Worm (Caenorhabditis elegans) whole organism, L4 larva: ENCODE measurements around the gene meg-4.
A peak's percentile ranks its signal among the peaks of the same experiment; 100 is the strongest.

Experiments
- D1046.2 ChIP-seq: fragments of 200-800 bp; sonication (Bioruptor generic); IDR thresholded peaks from 2 replicates; pipeline ENCODE4 v1.3.6; 2022; ENCODE audit warnings: missing genetic modification characterization, missing compliant biosample characterization
- T26A8.4 ChIP-seq: fragments of 200-800 bp; sonication (Bioruptor generic); IDR thresholded peaks from 2 replicates; pipeline ENCODE4 v1.3.6; 2022; ENCODE audit warnings: missing genetic modification characterization, missing compliant biosample characterization
- Y105C5A.15 ChIP-seq: fragments of 200-800 bp; sonication (Bioruptor generic); IDR thresholded peaks from 2 replicates; pipeline ENCODE4 v1.3.6; 2022; ENCODE audit warnings: missing genetic modification characterization, missing compliant biosample characterization
- aha-1 ChIP-seq: fragments of 150-350 bp; peaks from one replicate; lab custom pipeline; 2014; ENCODE audit warnings: missing biosample characterization, missing genetic modification characterization
- aly-2 ChIP-seq: sonication (generic microtip); optimal IDR thresholded peaks from 2 replicates; lab custom pipeline; 2018; ENCODE audit warnings: missing biosample characterization, missing genetic modification characterization
- ama-1 ChIP-seq: fragments of 150-350 bp; optimal IDR thresholded peaks from 2 replicates; lab custom pipeline; 2014; ENCODE audit warnings: inconsistent platforms, mixed read lengths
- ceh-28 ChIP-seq: fragments of 150-350 bp; optimal IDR thresholded peaks from 2 replicates; lab custom pipeline; 2014; ENCODE audit warnings: missing biosample characterization, missing genetic modification reagents, missing genetic modification characterization
- ceh-62 ChIP-seq: sonication (generic microtip); optimal IDR thresholded peaks from 2 replicates; lab custom pipeline; 2017; ENCODE audit warnings: missing biosample characterization, missing genetic modification characterization
- cey-2 ChIP-seq: sonication (generic microtip); optimal IDR thresholded peaks from 3 replicates; lab custom pipeline; 2017; ENCODE audit warnings: missing genetic modification characterization, mild to moderate bottlenecking, missing compliant biosample characterization, antibody characterized with exemption, borderline replicate concordance; ENCODE audit not compliant: insufficient read depth
- daf-12 ChIP-seq: fragments of 150-350 bp; optimal IDR thresholded peaks from 2 replicates; lab custom pipeline; 2014; ENCODE audit warnings: missing biosample characterization, missing genetic modification reagents, missing genetic modification characterization
- daf-19 ChIP-seq: fragments of 200-800 bp; sonication (Bioruptor generic); conservative IDR thresholded peaks from 2 replicates; pipeline ENCODE4 v1.3.6; 2022; ENCODE audit warnings: missing genetic modification characterization, missing compliant biosample characterization
- dmd-6 ChIP-seq: fragments of 200-800 bp; sonication (Bioruptor generic); IDR thresholded peaks from 2 replicates; pipeline ENCODE4 v1.3.6; 2022; ENCODE audit warnings: missing genetic modification reagents, missing genetic modification characterization, missing compliant biosample characterization
- dve-1 ChIP-seq: sonication (generic microtip); optimal IDR thresholded peaks from 2 replicates; lab custom pipeline; 2017; ENCODE audit warnings: antibody characterized with exemption, mild to moderate bottlenecking, missing genetic modification characterization, missing compliant biosample characterization; ENCODE audit not compliant: insufficient read depth
- egl-43 ChIP-seq: fragments of 200-800 bp; sonication (Bioruptor generic); IDR thresholded peaks from 2 replicates; pipeline ENCODE4 v1.3.6; 2022; ENCODE audit warnings: missing genetic modification reagents, missing genetic modification characterization, missing compliant biosample characterization
- hmg-1.1 ChIP-seq: fragments of 200-800 bp; sonication (Bioruptor generic); IDR thresholded peaks from 2 replicates; pipeline ENCODE4 v1.3.6; 2022; ENCODE audit warnings: missing genetic modification reagents, missing genetic modification characterization, missing compliant biosample characterization
- jun-1 ChIP-seq: fragments of 150-350 bp; optimal IDR thresholded peaks from 2 replicates; lab custom pipeline; 2014; ENCODE audit warnings: missing biosample characterization, missing genetic modification reagents, missing genetic modification characterization
- lim-7 ChIP-seq: fragments of 200-800 bp; sonication (Bioruptor generic); IDR thresholded peaks from 2 replicates; pipeline ENCODE4 v1.3.6; 2022; ENCODE audit warnings: missing genetic modification characterization, missing compliant biosample characterization
- lin-13 ChIP-seq: fragments of 150-350 bp; optimal IDR thresholded peaks from 2 replicates; lab custom pipeline; 2014; ENCODE audit warnings: missing biosample characterization, missing genetic modification reagents, missing genetic modification characterization
- lin-39 ChIP-seq: fragments of 150-350 bp; optimal IDR thresholded peaks from 2 replicates; lab custom pipeline; 2014; ENCODE audit warnings: missing biosample characterization, missing genetic modification reagents, missing genetic modification characterization
- lir-3 ChIP-seq: sonication (generic microtip); optimal IDR thresholded peaks from 2 replicates; lab custom pipeline; 2016; ENCODE audit warnings: mild to moderate bottlenecking, missing genetic modification characterization, missing compliant biosample characterization
- lsy-2 ChIP-seq, 2 experiments: fragments of 150-350 bp in 1 of 2; sonication (generic microtip) in 1 of 2; optimal IDR thresholded peaks; 2 replicates each; lab custom pipeline; 2014 to 2017; ENCODE audit warnings: missing biosample characterization in 2 of 2, missing genetic modification characterization in 2 of 2
- madf-9 ChIP-seq: fragments of 200-800 bp; sonication (Bioruptor generic); conservative IDR thresholded peaks from 2 replicates; pipeline ENCODE4 v1.3.6; 2022; ENCODE audit warnings: missing genetic modification reagents, missing genetic modification characterization, missing compliant biosample characterization
- mdl-1 ChIP-seq, 2 experiments: fragments of 150-350 bp in 1 of 2; sonication (generic microtip) in 1 of 2; optimal IDR thresholded peaks; 2 replicates each; lab custom pipeline; 2014 to 2017; ENCODE audit warnings: missing biosample characterization in 2 of 2, missing genetic modification characterization in 2 of 2
- mep-1 ChIP-seq: fragments of 150-350 bp; sonication (generic microtip); optimal IDR thresholded peaks from 3 replicates; lab custom pipeline; 2014; ENCODE audit warnings: missing biosample characterization, missing genetic modification characterization
- snpc-1.2 ChIP-seq: fragments of 200-800 bp; sonication (Bioruptor generic); IDR thresholded peaks from 2 replicates; pipeline ENCODE4 v1.3.6; 2022; ENCODE audit warnings: missing genetic modification reagents, missing genetic modification characterization, missing compliant biosample characterization
- unc-62 ChIP-seq, 3 experiments: fragments of 150-350 bp in 1 of 3; sonication (generic microtip); optimal IDR thresholded peaks in 2 of 3; peaks in 1 of 3; 1 replicate in 1 of 3; 2 replicates in 2 of 3; lab custom pipeline; 2014 to 2017; ENCODE audit warnings: missing biosample characterization in 3 of 3, missing genetic modification characterization in 3 of 3, missing genetic modification reagents in 3 of 3, missing genotype in 1 of 3
- zip-2 ChIP-seq: fragments of 150-350 bp; optimal IDR thresholded peaks from 2 replicates; lab custom pipeline; 2014; ENCODE audit warnings: missing biosample characterization, missing genetic modification characterization
- ztf-7 ChIP-seq: fragments of 150-350 bp; optimal IDR thresholded peaks from 2 replicates; lab custom pipeline; 2014; ENCODE audit warnings: missing biosample characterization, missing genetic modification characterization

meg-4 gene

DNA sequence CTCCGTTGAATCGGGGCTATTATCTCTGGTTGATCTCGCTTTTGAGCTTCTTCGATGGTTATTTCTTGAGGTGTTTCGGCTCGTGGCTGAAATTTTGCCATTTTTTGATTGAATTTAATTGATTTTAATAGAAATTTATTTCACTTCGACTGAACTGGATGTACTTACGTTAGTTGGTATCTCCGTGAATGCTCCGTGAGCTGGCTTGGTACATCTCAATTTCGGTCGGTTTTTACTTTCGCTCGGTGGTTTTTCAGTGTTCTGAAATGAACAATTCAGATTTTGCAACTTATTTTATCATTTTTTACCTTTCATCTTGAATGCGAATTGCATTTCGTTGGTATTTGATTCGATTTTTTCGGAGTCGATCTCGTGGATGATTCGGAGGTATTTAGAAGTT is 17.8 kb upstream of the meg-4 start, which contains the start of gene R09H3.2:
Gene R09H3.2, minus strand, starts transcription at position 101 of the 400 bp plus-strand sequence.
- TF ChIP-seq hmg-1.1 (GFP tag; lab: Robert Waterston, UW) = no peak

DNA sequence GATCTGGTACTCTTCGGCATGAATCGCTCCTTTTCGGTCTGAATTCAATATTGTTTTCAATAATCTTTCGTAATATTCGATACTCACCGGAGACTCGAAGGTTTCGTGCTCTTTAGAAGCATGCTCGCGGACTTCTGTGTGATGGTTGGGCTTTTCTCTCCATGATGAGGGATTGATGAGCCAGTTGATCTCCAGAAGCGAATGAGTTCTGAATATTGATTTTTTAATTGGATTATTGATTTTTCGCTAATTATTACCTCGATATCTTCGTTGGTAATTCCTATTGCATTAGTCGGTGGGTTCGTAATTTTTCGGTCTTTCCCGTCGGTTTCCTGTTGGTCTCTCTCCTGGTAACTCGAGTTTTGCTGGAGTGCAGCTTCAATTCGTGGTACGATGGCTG is 15.7 kb upstream of the meg-4 start:
- TF ChIP-seq Y105C5A.15 (GFP tag; lab: Robert Waterston, UW) = no peak
- peak in 1 of 2 experiments; percentile 82 for TF ChIP-seq unc-62 (GFP tag; optimal IDR thresholded peaks at IDR 0.05 in 1 of 2; lab: Kevin White, UChicago)
- no peak for TF ChIP-seq unc-62 (tag; optimal IDR thresholded peaks at IDR 0.05; lab: Kevin White, UChicago)
- no peak for TF ChIP-seq daf-19 (GFP tag; lab: Robert Waterston, UW)
- peak; percentile 63 for TF ChIP-seq ceh-28
- TF ChIP-seq, all 104 proteins: peak for 2

DNA sequence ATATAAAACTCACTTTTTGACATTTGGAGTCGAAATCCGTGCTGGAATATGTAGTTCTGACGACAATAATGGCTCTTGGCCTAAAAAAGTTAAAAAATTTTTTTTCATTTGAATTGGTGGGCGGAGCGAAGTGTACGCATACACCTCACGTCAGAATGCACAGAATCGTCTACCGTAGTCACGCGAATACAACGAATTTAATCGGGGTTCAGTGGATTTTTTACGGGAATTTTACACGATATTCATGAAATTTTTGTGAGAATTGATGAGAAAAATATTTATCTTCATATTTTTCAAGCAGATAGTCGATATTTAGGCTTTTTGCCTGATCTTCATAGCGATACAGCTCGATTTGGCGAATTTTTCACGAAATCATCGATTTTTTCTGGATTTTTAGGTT is 14.0 kb upstream of the meg-4 start, which contains the start of gene R09H3.3:
Gene R09H3.3, minus strand, starts transcription at position 101 of the 400 bp plus-strand sequence.
- TF ChIP-seq zip-2 (tag; lab: Kevin White, UChicago) = no peak
- TF ChIP-seq mdl-1 (tag; optimal IDR thresholded peaks at IDR 0.05; lab: Kevin White, UChicago) = no peak
- TF ChIP-seq jun-1 (tag; lab: Kevin White, UChicago) = no peak
- TF ChIP-seq madf-9 (GFP tag; lab: Robert Waterston, UW) = no peak
- TF ChIP-seq ama-1 (lab: Kevin White, UChicago) = no peak
- TF ChIP-seq mep-1 (tag; lab: Kevin White, UChicago) = no peak
- no peak for TF ChIP-seq ceh-62
- no peak for TF ChIP-seq dve-1 (tag; lab: Kevin White, UChicago)
- no peak for TF ChIP-seq unc-62 (GFP tag; optimal IDR thresholded peaks at IDR 0.05 in 1 of 2; lab: Kevin White, UChicago)
- TF ChIP-seq unc-62 (tag; optimal IDR thresholded peaks at IDR 0.05; lab: Kevin White, UChicago) = no peak
- no peak for TF ChIP-seq ceh-28
- no peak for TF ChIP-seq lin-39 (tag; lab: Kevin White, UChicago)
- no peak for TF ChIP-seq lir-3 (tag; lab: Kevin White, UChicago)
- no peak for TF ChIP-seq daf-12 (tag; lab: Kevin White, UChicago)
- TF ChIP-seq lsy-2 (tag; optimal IDR thresholded peaks at IDR 0.05; lab: Kevin White, UChicago) = no peak
- TF ChIP-seq T26A8.4 = no peak
- no peak for TF ChIP-seq aly-2 (tag; lab: Kevin White, UChicago)
- no peak for TF ChIP-seq lin-13 (GFP tag; lab: Kevin White, UChicago)
- TF ChIP-seq cey-2 (tag; lab: Kevin White, UChicago) = no peak

DNA sequence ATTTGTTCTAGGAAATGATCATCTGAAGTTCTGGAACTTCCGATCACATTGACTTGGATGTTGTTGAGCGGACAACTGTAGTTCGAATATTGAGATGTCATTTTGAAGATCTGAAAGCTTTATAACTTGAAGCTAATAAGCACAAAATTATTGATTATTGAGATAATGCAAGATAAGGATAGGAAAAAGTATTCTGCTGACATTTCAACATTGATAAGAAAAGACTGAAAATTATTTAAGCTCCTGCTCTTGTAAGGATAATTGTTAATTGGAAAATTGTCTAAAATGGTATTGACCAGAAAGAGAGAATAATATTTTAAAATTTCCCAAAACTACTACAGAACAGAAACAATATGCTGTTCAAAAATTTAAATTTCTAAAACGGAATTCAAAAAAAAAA is 8.7 kb upstream of the meg-4 start, which contains the start of gene tbx-31:
Gene tbx-31, minus strand, starts transcription at position 101 of the 400 bp plus-strand sequence.
- no peak for TF ChIP-seq ztf-7
- TF ChIP-seq aha-1 (tag; lab: Kevin White, UChicago) = peak; percentile 72
- TF ChIP-seq, all 104 proteins: peak for 1

DNA sequence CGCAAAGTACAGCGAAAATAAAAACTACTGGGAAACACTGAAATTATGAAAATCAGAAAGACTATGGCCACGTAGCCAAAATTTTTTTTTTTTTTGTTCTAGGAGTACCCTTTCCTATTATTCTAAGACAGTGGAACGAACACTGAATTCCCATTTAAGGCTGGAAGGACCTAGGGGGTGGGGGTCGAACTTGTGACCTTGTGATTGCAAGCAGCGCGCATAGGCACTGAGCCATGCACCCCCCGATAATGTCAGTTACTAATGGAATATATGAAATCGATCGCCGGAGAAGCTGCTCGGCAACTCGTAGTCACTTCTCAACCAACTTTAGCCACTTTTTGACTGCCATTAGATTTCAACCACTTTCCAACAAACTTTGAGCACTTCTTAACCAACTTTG is 7.6 kb upstream of the meg-4 start:
- 0 out of 2 replicates have a peak, but pooled peaks have one; percentile 11 for TF ChIP-seq D1046.2 (GFP tag; lab: Robert Waterston, UW)
- TF ChIP-seq egl-43 (GFP tag; lab: Robert Waterston, UW) = 0 out of 2 replicates have a peak, but pooled peaks have one; percentile 8
- TF ChIP-seq lim-7 = 0 out of 2 replicates have a peak, but pooled peaks have one; percentile 16
- peak; percentile 76 for TF ChIP-seq snpc-1.2
- TF ChIP-seq, all 104 proteins: peak for 4; not testable (repeated sequence) for 100

- TF ChIP-seq unc-62 (GFP tag; optimal IDR thresholded peaks at IDR 0.05 in 1 of 2; lab: Kevin White, UChicago) (peak in 1 of 2 experiments; percentile 64), unc-62 (tag; optimal IDR thresholded peaks at IDR 0.05; lab: Kevin White, UChicago) (no peak), dve-1 (tag; lab: Kevin White, UChicago) (no peak), dmd-6 (GFP tag; lab: Robert Waterston, UW) (no peak)
- TF ChIP-seq, all 104 proteins: peak for 1
Observed at ce11 chrX:1675879-1676278, 6.9 kb upstream of the meg-4 start.
